Worm (Caenorhabditis elegans): ENCODE results near the gene str-9.
"Not testable (repeated sequence)": the region's sequence is repeated elsewhere in the genome, so short reads cannot be mapped to it uniquely, and the experiment has no call there.

ce11 chrV:15807420-15807819, 48.9 kb downstream of the str-9 start, which contains the start of gene srsx-38:
- not testable (repeated sequence) for TF ChIP-seq ces-1 (GFP tag; optimal IDR thresholded peaks at IDR 0.05); pha-4 (tag; optimal IDR thresholded peaks at IDR 0.05); nhr-2 (tag; optimal IDR thresholded peaks at IDR 0.05); elt-3 (tag; optimal IDR thresholded peaks at IDR 0.05); snpc-4 (tag; optimal IDR thresholded peaks at IDR 0.05); nhr-237 (tag; optimal IDR thresholded peaks at IDR 0.05); lin-32 (GFP tag; optimal IDR thresholded peaks at IDR 0.05); unc-62 (GFP tag; optimal IDR thresholded peaks at IDR 0.05); mep-1 (tag; optimal IDR thresholded peaks at IDR 0.05); ztf-11 (tag; optimal IDR thresholded peaks at IDR 0.05)
